Fruit fly (Drosophila melanogaster) whole organism, embryonic: Measurements from ENCODE around the gene CG34238.

Experiments used
- ATbp ChIP-seq: fragments of 200-800 bp; sonication (Bioruptor generic); optimal IDR thresholded peaks from 2 replicates; lab custom pipeline; 2017; ENCODE audit warnings: missing biosample characterization, mild to moderate bottlenecking, missing genetic modification characterization, missing genetic modification reagents
- C15 ChIP-seq: fragments of 200-800 bp; sonication (Bioruptor generic); IDR thresholded peaks from 3 replicates; pipeline ENCODE4 v1.3.6; 2022; ENCODE audit warnings: missing biosample characterization, missing genetic modification characterization
- CG11695 ChIP-seq: fragments of 200-800 bp; sonication (Bioruptor generic); IDR thresholded peaks from 3 replicates; pipeline ENCODE4 v1.3.6; 2022; ENCODE audit warnings: missing biosample characterization, missing genetic modification characterization
- CG12769 ChIP-seq: fragments of 200-800 bp; sonication (Bioruptor generic); optimal IDR thresholded peaks from 2 replicates; lab custom pipeline; 2019; ENCODE audit warnings: missing biosample characterization, mild to moderate bottlenecking, missing genetic modification characterization, moderate library complexity
- CG17385 ChIP-seq: fragments of 200-800 bp; sonication (Bioruptor generic); optimal IDR thresholded peaks from 3 replicates; lab custom pipeline; 2018; ENCODE audit warnings: missing biosample characterization, mild to moderate bottlenecking, missing genetic modification characterization
- CG18599 ChIP-seq: fragments of 200-800 bp; sonication (Bioruptor generic); optimal IDR thresholded peaks from 3 replicates; lab custom pipeline; 2017; ENCODE audit warnings: missing biosample characterization, missing genetic modification characterization, mild to moderate bottlenecking, moderate library complexity, missing genetic modification reagents
- CG30403 ChIP-seq: fragments of 200-800 bp; sonication (Bioruptor generic); optimal IDR thresholded peaks from 3 replicates; lab custom pipeline; 2016; ENCODE audit warnings: missing biosample characterization, missing genetic modification characterization
- CG31365 ChIP-seq: fragments of 200-800 bp; sonication (Bioruptor generic); optimal IDR thresholded peaks from 2 replicates; lab custom pipeline; 2018; ENCODE audit warnings: missing biosample characterization, mild to moderate bottlenecking, missing genetic modification characterization
- CG31388 ChIP-seq: fragments of 200-800 bp; sonication (Bioruptor generic); optimal IDR thresholded peaks from 2 replicates; lab custom pipeline; 2016; ENCODE audit warnings: missing biosample characterization, missing genetic modification characterization
- CG31441 ChIP-seq: fragments of 200-800 bp; sonication (Bioruptor generic); IDR thresholded peaks from 2 replicates; pipeline ENCODE4 v1.3.6; 2022; ENCODE audit warnings: missing biosample characterization, missing genetic modification characterization
- CG34422 ChIP-seq: fragments of 200-800 bp; sonication (Bioruptor generic); IDR thresholded peaks from 3 replicates; pipeline ENCODE4 v1.3.6; 2022; ENCODE audit warnings: missing biosample characterization, missing genetic modification characterization
- CG3847 ChIP-seq: fragments of 200-800 bp; sonication (Bioruptor generic); IDR thresholded peaks from 2 replicates; pipeline ENCODE4 v1.3.6; 2022; ENCODE audit warnings: missing biosample characterization, missing genetic modification characterization
- CG4328 ChIP-seq: fragments of 200-800 bp; sonication (Bioruptor generic); optimal IDR thresholded peaks from 3 replicates; lab custom pipeline; 2017; ENCODE audit warnings: missing biosample characterization, missing genetic modification reagents, missing genetic modification characterization
- CG43689 ChIP-seq: fragments of 200-800 bp; sonication (Bioruptor generic); IDR thresholded peaks from 2 replicates; pipeline ENCODE4 v1.3.6; 2022; ENCODE audit warnings: missing biosample characterization, missing genetic modification characterization
- CG4424 ChIP-seq: fragments of 200-800 bp; sonication (Bioruptor generic); optimal IDR thresholded peaks from 3 replicates; lab custom pipeline; 2016; ENCODE audit warnings: missing biosample characterization, missing genetic modification characterization
- CG4707 ChIP-seq: fragments of 200-800 bp; sonication (Bioruptor generic); optimal IDR thresholded peaks from 2 replicates; lab custom pipeline; 2018; ENCODE audit warnings: missing biosample characterization, mild to moderate bottlenecking, missing genetic modification characterization, moderate library complexity
- CG4730 ChIP-seq: fragments of 200-800 bp; sonication (Bioruptor generic); IDR thresholded peaks from 2 replicates; pipeline ENCODE4 v1.3.6; 2022; ENCODE audit warnings: missing biosample characterization, missing genetic modification characterization
- CG6765 ChIP-seq: fragments of 200-800 bp; sonication (Bioruptor generic); optimal IDR thresholded peaks from 3 replicates; lab custom pipeline; 2017; ENCODE audit warnings: missing biosample characterization, mild to moderate bottlenecking, missing genetic modification characterization
- CG8765 ChIP-seq: fragments of 200-800 bp; sonication (Bioruptor generic); IDR thresholded peaks from 2 replicates; pipeline ENCODE4 v1.3.6; 2022; ENCODE audit warnings: missing biosample characterization, missing genetic modification characterization
- CG9437 ChIP-seq: fragments of 200-800 bp; sonication (Bioruptor generic); optimal IDR thresholded peaks from 2 replicates; lab custom pipeline; 2018; ENCODE audit warnings: missing biosample characterization, mild to moderate bottlenecking, missing genetic modification characterization
- CG9727 ChIP-seq: fragments of 200-800 bp; sonication (Bioruptor generic); optimal IDR thresholded peaks from 3 replicates; lab custom pipeline; 2017; ENCODE audit warnings: missing biosample characterization, mild to moderate bottlenecking, missing genetic modification characterization
- CG9932 ChIP-seq: fragments of 200-800 bp; sonication (Bioruptor generic); IDR thresholded peaks from 2 replicates; pipeline ENCODE4 v1.3.6; 2022; ENCODE audit warnings: missing biosample characterization, missing genetic modification characterization
- Camta ChIP-seq: fragments of 200-800 bp; sonication (Bioruptor generic); optimal IDR thresholded peaks from 2 replicates; lab custom pipeline; 2016; ENCODE audit warnings: missing biosample characterization, missing genetic modification characterization
- CkIIα-i1 ChIP-seq: fragments of 200-800 bp; sonication (Bioruptor generic); IDR thresholded peaks from 2 replicates; pipeline ENCODE4 v1.3.6; 2022; ENCODE audit warnings: missing biosample characterization, missing genetic modification characterization
- D19A ChIP-seq: fragments of 200-800 bp; optimal IDR thresholded peaks from 3 replicates; lab custom pipeline; 2019; ENCODE audit warnings: missing biosample characterization, mild to moderate bottlenecking, missing genetic modification characterization, moderate library complexity
- Elba2 ChIP-seq: fragments of 200-800 bp; sonication (Bioruptor generic); optimal IDR thresholded peaks from 3 replicates; lab custom pipeline; 2016; ENCODE audit warnings: missing biosample characterization, missing genetic modification characterization
- HLH3B ChIP-seq: fragments of 200-800 bp; sonication (Bioruptor generic); IDR thresholded peaks from 2 replicates; pipeline ENCODE4 v1.3.6; 2022; ENCODE audit warnings: missing biosample characterization, missing genetic modification characterization
- Kr ChIP-seq: fragments of 200-800 bp; sonication (Bioruptor generic); optimal IDR thresholded peaks from 2 replicates; lab custom pipeline; 2017; ENCODE audit warnings: missing biosample characterization, mild to moderate bottlenecking, missing genetic modification characterization
- Lhr ChIP-seq: fragments of 200-800 bp; sonication (Bioruptor generic); optimal IDR thresholded peaks from 3 replicates; lab custom pipeline; 2017; ENCODE audit warnings: mild to moderate bottlenecking, missing biosample characterization, missing genetic modification reagents, missing genetic modification characterization
- MBD-R2 ChIP-seq: fragments of 200-800 bp; sonication (Bioruptor generic); IDR thresholded peaks from 2 replicates; pipeline ENCODE4 v1.3.6; 2022; ENCODE audit warnings: missing biosample characterization, missing genetic modification characterization
- Mad ChIP-seq: fragments of 200-800 bp; sonication (Bioruptor generic); optimal IDR thresholded peaks from 2 replicates; lab custom pipeline; 2016; ENCODE audit warnings: missing biosample characterization, missing genetic modification characterization
- PHDP ChIP-seq: fragments of 200-800 bp; sonication (Bioruptor generic); optimal IDR thresholded peaks from 3 replicates; lab custom pipeline; 2018; ENCODE audit warnings: missing biosample characterization, mild to moderate bottlenecking, missing genetic modification characterization, moderate library complexity
- Pdp1 ChIP-seq, 2 experiments: fragments of 200-800 bp; sonication (Bioruptor generic); optimal IDR thresholded peaks; 3 replicates each; lab custom pipeline; 2016; ENCODE audit warnings: missing biosample characterization in 2 of 2, missing genetic modification characterization in 2 of 2, mild to moderate bottlenecking in 1 of 2, moderate library complexity in 1 of 2
- Sin3A ChIP-seq: fragments of >200 bp; optimal IDR thresholded peaks from 2 replicates; lab custom pipeline; 2018
- Trl ChIP-seq, 3 experiments: fragments of >200 bp in 2 of 3; fragments of 200-800 bp in 1 of 3; sonication (Bioruptor generic) in 1 of 3; optimal IDR thresholded peaks; 2 replicates in 1 of 3; 3 replicates in 2 of 3; lab custom pipeline; 2016 to 2017; ENCODE audit warnings: missing biosample characterization in 1 of 3, missing genetic modification characterization in 1 of 3
- bigmax ChIP-seq: fragments of 200-800 bp; sonication (Bioruptor generic); optimal IDR thresholded peaks from 2 replicates; lab custom pipeline; 2018; ENCODE audit warnings: missing biosample characterization, mild to moderate bottlenecking, missing genetic modification characterization
- bsh ChIP-seq, 2 experiments: fragments of 200-800 bp; sonication (Bioruptor generic); optimal IDR thresholded peaks; 2 replicates each; lab custom pipeline; 2017 to 2018; ENCODE audit warnings: mild to moderate bottlenecking in 2 of 2, missing biosample characterization in 2 of 2, missing genetic modification characterization in 2 of 2, moderate library complexity in 1 of 2
- cato ChIP-seq: fragments of 200-800 bp; sonication (Bioruptor generic); optimal IDR thresholded peaks from 2 replicates; lab custom pipeline; 2016; ENCODE audit warnings: missing biosample characterization, missing genetic modification characterization, borderline replicate concordance
- cg ChIP-seq: fragments of 200-800 bp; sonication (Bioruptor generic); optimal IDR thresholded peaks from 3 replicates; lab custom pipeline; 2019; ENCODE audit warnings: missing biosample characterization, mild to moderate bottlenecking, missing genetic modification characterization, moderate library complexity
- ci ChIP-seq: fragments of 200-800 bp; sonication (Bioruptor generic); IDR thresholded peaks from 3 replicates; pipeline ENCODE4 v1.3.6; 2022; ENCODE audit warnings: missing biosample characterization, missing genetic modification characterization
- dmrt11E ChIP-seq: fragments of 200-800 bp; sonication (Bioruptor generic); optimal IDR thresholded peaks from 3 replicates; lab custom pipeline; 2018; ENCODE audit warnings: missing biosample characterization, mild to moderate bottlenecking, missing genetic modification characterization, moderate library complexity
- dpn ChIP-seq, 2 experiments: fragments of 200-800 bp; sonication (Bioruptor generic); optimal IDR thresholded peaks; 3 replicates each; lab custom pipeline; 2016; ENCODE audit warnings: missing biosample characterization in 2 of 2, missing genetic modification characterization in 2 of 2
- hb ChIP-seq: fragments of 200-800 bp; sonication (Bioruptor generic); IDR thresholded peaks from 3 replicates; pipeline ENCODE4 v1.3.6; 2022; ENCODE audit warnings: missing biosample characterization, missing genetic modification characterization; ENCODE audit not compliant: partially characterized antibody
- hth ChIP-seq: fragments of >200 bp; optimal IDR thresholded peaks from 2 replicates; lab custom pipeline; 2017; ENCODE audit warnings: inconsistent platforms
- pita ChIP-seq: fragments of 200-800 bp; sonication (Bioruptor generic); optimal IDR thresholded peaks from 2 replicates; lab custom pipeline; 2017; ENCODE audit warnings: missing biosample characterization, mild to moderate bottlenecking, missing genetic modification characterization
- salm ChIP-seq: fragments of 200-800 bp; sonication (Bioruptor generic); optimal IDR thresholded peaks from 2 replicates; lab custom pipeline; 2018; ENCODE audit warnings: missing biosample characterization, mild to moderate bottlenecking, missing genetic modification characterization
- stwl ChIP-seq: fragments of 200-800 bp; sonication (Bioruptor generic); optimal IDR thresholded peaks from 3 replicates; lab custom pipeline; 2018; ENCODE audit warnings: missing biosample characterization, mild to moderate bottlenecking, missing genetic modification characterization, moderate library complexity
- tio ChIP-seq: fragments of 200-800 bp; sonication (Bioruptor generic); optimal IDR thresholded peaks from 2 replicates; lab custom pipeline; 2017; ENCODE audit warnings: missing biosample characterization, missing genetic modification characterization, inconsistent platforms
- tx ChIP-seq: fragments of 200-800 bp; sonication (Bioruptor generic); optimal IDR thresholded peaks from 2 replicates; lab custom pipeline; 2016; ENCODE audit warnings: missing biosample characterization, missing genetic modification characterization
- wdn ChIP-seq: fragments of 200-800 bp; sonication (Bioruptor generic); IDR thresholded peaks from 2 replicates; pipeline ENCODE4 v1.3.6; 2022; ENCODE audit warnings: missing biosample characterization, missing genetic modification characterization
- z ChIP-seq: fragments of 200-800 bp; sonication (Bioruptor generic); IDR thresholded peaks from 3 replicates; pipeline ENCODE4 v1.3.6; 2022; ENCODE audit warnings: missing biosample characterization, missing genetic modification characterization
- zf30C ChIP-seq: fragments of 200-800 bp; sonication (Bioruptor generic); optimal IDR thresholded peaks from 3 replicates; lab custom pipeline; 2018; ENCODE audit warnings: missing biosample characterization, mild to moderate bottlenecking, missing genetic modification characterization

Gene CG34238

dm6 chr3L:10630885-10631359, 4.6 kb downstream of the CG34238 start, which contains the start of the genes CG42535, CG34001 and hay (continued):
- no peak for TF ChIP-seq zf30C (GFP tag; lab: Kevin White, UChicago)
- TF ChIP-seq Lhr = peak; percentile 26
- TF ChIP-seq PHDP = no peak
- 0 out of 2 replicates have a peak, but pooled peaks have one; percentile 14 for TF ChIP-seq CG4730
- TF ChIP-seq CG34422 (GFP tag; lab: Robert Waterston, UW) = no peak
- no peak for TF ChIP-seq z (GFP tag; lab: Robert Waterston, UW)
- TF ChIP-seq Pdp1 (GFP tag; optimal IDR thresholded peaks at IDR 0.05; lab: Kevin White, UChicago) = no peak
- TF ChIP-seq CG9932 (GFP tag; lab: Robert Waterston, UW) = no peak
- TF ChIP-seq pita (GFP tag; lab: Kevin White, UChicago) = no peak
- no peak for TF ChIP-seq Mad (GFP tag; lab: Kevin White, UChicago)
- no peak for TF ChIP-seq wdn (GFP tag; lab: Robert Waterston, UW)
- TF ChIP-seq CG30403 (GFP tag; lab: Kevin White, UChicago) = no peak
- no peak for TF ChIP-seq Elba2
- no peak for TF ChIP-seq dpn (GFP tag; optimal IDR thresholded peaks at IDR 0.05; lab: Kevin White, UChicago)
- no peak for TF ChIP-seq bsh (GFP tag; optimal IDR thresholded peaks at IDR 0.05; lab: Kevin White, UChicago)
- no peak for TF ChIP-seq CG31388 (GFP tag; lab: Kevin White, UChicago)
- no peak for TF ChIP-seq tx (GFP tag; lab: Kevin White, UChicago)
- TF ChIP-seq stwl (tag; lab: Kevin White, UChicago) = peak; percentile 94
- no peak for TF ChIP-seq cato (GFP tag; lab: Kevin White, UChicago)
- peak; percentile 98 for TF ChIP-seq Sin3A (lab: Kevin White, UChicago)
- TF ChIP-seq bigmax (GFP tag; lab: Kevin White, UChicago) = no peak
- TF ChIP-seq MBD-R2 (GFP tag; lab: Robert Waterston, UW) = peak; percentile 63
- TF ChIP-seq ATbp (GFP tag; lab: Kevin White, UChicago) = no peak
- no peak for TF ChIP-seq CG11695 (GFP tag; lab: Robert Waterston, UW)
- TF ChIP-seq CG43689 (GFP tag; lab: Robert Waterston, UW) = no peak
- TF ChIP-seq D19A (tag; lab: Kevin White, UChicago) = no peak
- no peak for TF ChIP-seq CG4328 (GFP tag; lab: Kevin White, UChicago)
- no peak for TF ChIP-seq tio (GFP tag; lab: Kevin White, UChicago)
- no peak for TF ChIP-seq HLH3B (GFP tag; lab: Robert Waterston, UW)
- TF ChIP-seq ci = no peak
- no peak for TF ChIP-seq CG6765 (GFP tag; lab: Kevin White, UChicago)
- TF ChIP-seq CG4424 (GFP tag; lab: Kevin White, UChicago) = no peak
- TF ChIP-seq CG3847 (GFP tag; lab: Robert Waterston, UW) = peak; percentile 64
- TF ChIP-seq Kr (GFP tag; lab: Kevin White, UChicago) = no peak
- TF ChIP-seq C15 = no peak
- no peak for TF ChIP-seq hb
- TF ChIP-seq CkIIα-i1 (GFP tag; lab: Robert Waterston, UW) = no peak
- no peak for TF ChIP-seq CG18599 (GFP tag; lab: Kevin White, UChicago)
- no peak for TF ChIP-seq CG8765 (GFP tag; lab: Robert Waterston, UW)
- no peak for TF ChIP-seq CG31365 (tag; lab: Kevin White, UChicago)
- TF ChIP-seq cg (GFP tag; lab: Kevin White, UChicago) = no peak
- TF ChIP-seq CG12769 (tag; lab: Kevin White, UChicago) = no peak
- TF ChIP-seq CG4707 (GFP tag; lab: Kevin White, UChicago) = no peak
- TF ChIP-seq CG17385 = no peak
- TF ChIP-seq dmrt11E = no peak
- no peak for TF ChIP-seq CG9727 (GFP tag; lab: Kevin White, UChicago)
- no peak for TF ChIP-seq Camta (GFP tag; lab: Kevin White, UChicago)
- peak in 1 of 2 experiments; percentile 6 for TF ChIP-seq Trl (optimal IDR thresholded peaks at IDR 0.05; lab: Kevin White, UChicago)
- TF ChIP-seq Trl (GFP tag; optimal IDR thresholded peaks at IDR 0.05; lab: Kevin White, UChicago) = no peak
- TF ChIP-seq hth = no peak
- no peak for TF ChIP-seq salm
- no peak for TF ChIP-seq CG9437
- no peak for TF ChIP-seq CG31441 (GFP tag; lab: Robert Waterston, UW)
